Worm (Caenorhabditis elegans): ENCODE results near the gene gldi-3.
A peak's percentile ranks its signal among the peaks of the same experiment; 100 is the strongest.

gldi-3 gene

ce11 chrII:9284358-9285170, 4.7 kb upstream of the gldi-3 start (continued):
- TF ChIP-seq gei-8 (GFP tag; optimal IDR thresholded peaks at IDR 0.05) (no peak), saeg-2 (GFP tag; IDR thresholded peaks at IDR 0.05) (no peak), fos-1 (tag; optimal IDR thresholded peaks at IDR 0.05) (no peak), lin-38 (GFP tag; IDR thresholded peaks at IDR 0.05) (no peak), dmd-8 (GFP tag; IDR thresholded peaks at IDR 0.05) (no peak), pqm-1 (tag; optimal IDR thresholded peaks at IDR 0.05) (peak; percentile 80), madf-5 (GFP tag; IDR thresholded peaks at IDR 0.05) (no peak), lsy-2 (tag; optimal IDR thresholded peaks at IDR 0.05) (peak in 1 of 2 experiments; percentile 52), snpc-4 (tag; optimal IDR thresholded peaks at IDR 0.05) (no peak), T20F7.1 (GFP tag; optimal IDR thresholded peaks at IDR 0.05) (no peak), nhr-28 (tag; optimal IDR thresholded peaks at IDR 0.05) (peak; percentile 66), ztf-11 (tag; optimal IDR thresholded peaks at IDR 0.05) (no peak), mes-2 (tag; optimal IDR thresholded peaks at IDR 0.05; ENCODE audit: poor library complexity, severe bottlenecking) (peak; percentile 51), ama-1 (optimal IDR thresholded peaks at IDR 0.05) (peak; percentile 76), vab-7 (GFP tag; IDR thresholded peaks at IDR 0.05) (0 out of 2 replicates have a peak, but pooled peaks have one; percentile 18), unc-62 (GFP tag; optimal IDR thresholded peaks at IDR 0.05 in 1 of 2) (peak; percentile 38 to 97), unc-62 (tag; optimal IDR thresholded peaks at IDR 0.05) (no peak), nhr-42 (GFP tag; IDR thresholded peaks at IDR 0.05) (no peak), php-3 (GFP tag; IDR thresholded peaks at IDR 0.05) (peak; percentile 33; the same call in 1 of the 2 replicates), mxl-2 (GFP tag; conservative IDR thresholded peaks at IDR 0.05) (no peak), pha-4 (GFP tag; IDR thresholded peaks at IDR 0.05) (no peak), pha-4 (tag; optimal IDR thresholded peaks at IDR 0.05) (peak; percentile 51), nhr-25 (tag; optimal IDR thresholded peaks at IDR 0.05; ENCODE audit: borderline replicate concordance, insufficient read depth) (peak; percentile 24), hmg-1.1 (GFP tag; IDR thresholded peaks at IDR 0.05) (no peak)

DNA sequence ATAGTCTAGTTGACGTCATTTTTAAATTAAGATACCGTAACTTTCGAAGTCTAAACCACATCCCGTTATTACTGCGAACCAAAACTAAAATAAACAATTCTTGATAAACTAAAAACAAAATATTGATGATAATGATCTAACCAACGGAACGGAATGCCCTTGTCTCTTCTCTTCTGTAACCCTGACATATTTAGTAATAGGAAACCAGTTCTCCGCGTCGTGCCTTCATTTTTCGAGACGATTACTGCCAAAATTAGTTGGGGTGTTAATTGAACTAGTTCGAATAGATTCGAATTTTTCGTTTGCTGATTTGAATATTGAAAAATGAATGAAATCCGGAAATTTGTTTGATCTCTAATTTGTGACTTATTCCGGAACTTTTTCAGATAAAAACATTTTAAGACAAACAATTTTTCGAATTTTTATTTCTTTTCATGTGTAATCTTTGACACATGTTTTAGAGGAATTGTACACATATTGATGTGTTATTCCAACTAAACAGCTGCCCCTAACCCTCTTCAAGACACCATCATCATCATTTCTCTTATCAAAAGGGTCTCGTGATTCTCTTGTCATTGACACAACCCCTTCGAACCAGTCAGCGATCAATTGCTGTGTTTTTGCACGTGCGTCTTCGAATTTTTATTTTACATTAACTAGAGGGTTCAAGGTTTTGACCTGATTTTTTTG, 3.9 kb upstream of the gldi-3 start:
- TF ChIP-seq saeg-2 (GFP tag; IDR thresholded peaks at IDR 0.05) (peak; percentile 67; the same call in 1 of the 2 replicates), dmd-6 (GFP tag; IDR thresholded peaks at IDR 0.05) (peak; percentile 97), php-3 (GFP tag; IDR thresholded peaks at IDR 0.05) (peak; percentile 89), zfp-3 (GFP tag; conservative IDR thresholded peaks at IDR 0.05) (peak; percentile 67; the same call in 1 of the 2 replicates), lin-15B (tag; optimal IDR thresholded peaks at IDR 0.05) (no peak), attf-4 (tag; optimal IDR thresholded peaks at IDR 0.05) (no peak), spr-3 (GFP tag; optimal IDR thresholded peaks at IDR 0.05) (peak; percentile 20), nhr-11 (tag; optimal IDR thresholded peaks at IDR 0.05) (peak; percentile 78), rbr-2 (tag; optimal IDR thresholded peaks at IDR 0.05) (no peak), nhr-102 (tag; optimal IDR thresholded peaks at IDR 0.05) (peak; percentile 78), lin-38 (GFP tag; IDR thresholded peaks at IDR 0.05) (0 out of 2 replicates have a peak, but pooled peaks have one; percentile 12), nhr-76 (tag; optimal IDR thresholded peaks at IDR 0.05) (no peak), dve-1 (tag; optimal IDR thresholded peaks at IDR 0.05; ENCODE audit: insufficient read depth) (peak; percentile 86), madf-9 (GFP tag; conservative IDR thresholded peaks at IDR 0.05) (no peak), daf-16 (GFP tag; optimal IDR thresholded peaks at IDR 0.05) (peak; percentile 20 to 94), daf-16 (tag; optimal IDR thresholded peaks at IDR 0.05) (peak; percentile 95), set-16 (GFP tag; IDR thresholded peaks at IDR 0.05) (no peak), ztf-7 (tag; optimal IDR thresholded peaks at IDR 0.05) (peak; percentile 14), cey-2 (tag; optimal IDR thresholded peaks at IDR 0.05; ENCODE audit: borderline replicate concordance, insufficient read depth) (no peak), nhr-77 (tag; optimal IDR thresholded peaks at IDR 0.05) (peak; percentile 95), dmd-8 (GFP tag; IDR thresholded peaks at IDR 0.05) (no peak), T20F7.1 (GFP tag; optimal IDR thresholded peaks at IDR 0.05) (peak; percentile 62), aha-1 (tag) (peak; percentile 94), nhr-28 (tag; optimal IDR thresholded peaks at IDR 0.05) (peak; percentile 94), tra-1 (GFP tag; IDR thresholded peaks at IDR 0.05) (peak; percentile 50; the same call in 1 of the 2 replicates), mes-2 (tag; optimal IDR thresholded peaks at IDR 0.05; ENCODE audit: poor library complexity, severe bottlenecking) (peak; percentile 66), zip-2 (tag; optimal IDR thresholded peaks at IDR 0.05) (peak; percentile 65), lin-1 (GFP tag; IDR thresholded peaks at IDR 0.05) (peak; percentile 71), nhr-42 (GFP tag; IDR thresholded peaks at IDR 0.05) (no peak), skn-1 (tag; optimal IDR thresholded peaks at IDR 0.05) (no peak), hlh-11 (tag; optimal IDR thresholded peaks at IDR 0.05) (peak; percentile 97), fos-1 (tag; optimal IDR thresholded peaks at IDR 0.05) (peak; percentile 33)

Data from whole organism, L4 larva.